Fruit fly (Drosophila melanogaster) whole organism, pupa: ENCODE results near the gene Ir67b.

ENCODE experiments used
- CG10348 ChIP-seq: fragments of 200-800 bp; sonication (Bioruptor generic); IDR thresholded peaks from 2 replicates; pipeline ENCODE4 v1.3.6; 2022; ENCODE audit warnings: missing biosample characterization, missing genetic modification characterization
- CG12605 ChIP-seq: fragments of 200-800 bp; sonication (Bioruptor generic); IDR thresholded peaks from 2 replicates; pipeline ENCODE4 v1.3.6; 2022; ENCODE audit warnings: missing biosample characterization, missing genetic modification characterization
- CG13204 ChIP-seq: fragments of 200-800 bp; sonication (Bioruptor generic); optimal IDR thresholded peaks from 2 replicates; lab custom pipeline; 2018; ENCODE audit warnings: missing biosample characterization, mild to moderate bottlenecking, missing genetic modification characterization, moderate library complexity
- CG14655 ChIP-seq: fragments of 200-800 bp; sonication (Bioruptor generic); optimal IDR thresholded peaks from 3 replicates; lab custom pipeline; 2017; ENCODE audit warnings: mild to moderate bottlenecking, missing biosample characterization, missing genetic modification reagents, missing genetic modification characterization
- CG15710 ChIP-seq: fragments of 200-800 bp; sonication (Bioruptor generic); optimal IDR thresholded peaks from 2 replicates; lab custom pipeline; 2018; ENCODE audit warnings: missing biosample characterization, mild to moderate bottlenecking, missing genetic modification characterization, moderate library complexity
- CG17806 ChIP-seq: fragments of 200-800 bp; sonication (Bioruptor generic); optimal IDR thresholded peaks from 2 replicates; lab custom pipeline; 2018; ENCODE audit warnings: missing biosample characterization, mild to moderate bottlenecking, missing genetic modification characterization, moderate library complexity
- CG32121 ChIP-seq: fragments of 200-800 bp; sonication (Bioruptor generic); IDR thresholded peaks from 2 replicates; pipeline ENCODE4 v1.3.6; 2022; ENCODE audit warnings: missing biosample characterization, missing genetic modification characterization
- CG34367 ChIP-seq: fragments of 200-800 bp; sonication (Bioruptor generic); optimal IDR thresholded peaks from 2 replicates; lab custom pipeline; 2018; ENCODE audit warnings: missing biosample characterization, mild to moderate bottlenecking, missing genetic modification characterization
- CG4496 ChIP-seq: fragments of 200-800 bp; sonication (Bioruptor generic); IDR thresholded peaks from 3 replicates; pipeline ENCODE4 v1.3.6; 2022; ENCODE audit warnings: missing biosample characterization, missing genetic modification characterization
- CG8159 ChIP-seq: fragments of 200-800 bp; sonication (Bioruptor generic); optimal IDR thresholded peaks from 3 replicates; lab custom pipeline; 2018; ENCODE audit warnings: missing biosample characterization, mild to moderate bottlenecking, missing genetic modification characterization, moderate library complexity
- CG8301 ChIP-seq: fragments of 200-800 bp; sonication (Bioruptor generic); optimal IDR thresholded peaks from 2 replicates; lab custom pipeline; 2018; ENCODE audit warnings: missing biosample characterization, mild to moderate bottlenecking, missing genetic modification characterization
- CG9948 ChIP-seq: fragments of 200-800 bp; sonication (Bioruptor generic); optimal IDR thresholded peaks from 2 replicates; lab custom pipeline; 2018; ENCODE audit warnings: missing biosample characterization, mild to moderate bottlenecking, missing genetic modification characterization, moderate library complexity
- D1 ChIP-seq: fragments of 200-800 bp; sonication (Bioruptor generic); optimal IDR thresholded peaks from 2 replicates; lab custom pipeline; 2018; ENCODE audit warnings: missing biosample characterization, mild to moderate bottlenecking, missing genetic modification characterization, moderate library complexity
- EcR ChIP-seq: fragments of 200-800 bp; sonication (Bioruptor generic); optimal IDR thresholded peaks from 3 replicates; lab custom pipeline; 2019; ENCODE audit warnings: missing biosample characterization, missing genetic modification characterization, mild to moderate bottlenecking, moderate library complexity, missing genetic modification reagents
- Ets98B ChIP-seq: fragments of 200-800 bp; sonication (Bioruptor generic); IDR thresholded peaks from 2 replicates; pipeline ENCODE4 v1.3.6; 2022; ENCODE audit warnings: missing biosample characterization, missing genetic modification characterization
- Pif1A ChIP-seq: fragments of 200-800 bp; sonication (Bioruptor generic); optimal IDR thresholded peaks from 3 replicates; lab custom pipeline; 2016; ENCODE audit warnings: missing biosample characterization, missing genetic modification characterization
- Pif1B ChIP-seq: fragments of 200-800 bp; sonication (Bioruptor generic); optimal IDR thresholded peaks from 3 replicates; lab custom pipeline; 2016; ENCODE audit warnings: missing biosample characterization, missing genetic modification characterization
- Snoo ChIP-seq: fragments of 200-800 bp; sonication (Bioruptor generic); optimal IDR thresholded peaks from 3 replicates; lab custom pipeline; 2017; ENCODE audit warnings: missing biosample characterization, mild to moderate bottlenecking, missing genetic modification characterization, inconsistent platforms
- fd96Ca ChIP-seq: fragments of 200-800 bp; sonication (Bioruptor generic); IDR thresholded peaks from 3 replicates; pipeline ENCODE4 v1.3.6; 2022; ENCODE audit warnings: missing biosample characterization, missing genetic modification characterization
- gl ChIP-seq: fragments of 200-800 bp; sonication (Bioruptor generic); optimal IDR thresholded peaks from 2 replicates; lab custom pipeline; 2018; ENCODE audit warnings: missing biosample characterization, mild to moderate bottlenecking, missing genetic modification characterization
- rn ChIP-seq: fragments of 200-800 bp; sonication (Bioruptor generic); IDR thresholded peaks from 2 replicates; pipeline ENCODE4 v1.3.6; 2022; ENCODE audit warnings: missing biosample characterization, missing genetic modification characterization

The Ir67b gene

dm6 chr3L:10396500-10396899, 35.3 kb downstream of the Ir67b start:
- peak; percentile 41 for TF ChIP-seq CG17806 (tag; lab: Kevin White, UChicago)
- TF ChIP-seq Pif1B (GFP tag; lab: Kevin White, UChicago) = no peak
- TF ChIP-seq CG8159 (tag; lab: Kevin White, UChicago) = peak; percentile 28
- TF ChIP-seq gl (tag; lab: Kevin White, UChicago) = no peak
- TF ChIP-seq rn (GFP tag; lab: Robert Waterston, UW) = no peak
- TF ChIP-seq CG8301 = peak; percentile 67
- no peak for TF ChIP-seq Ets98B (GFP tag; lab: Robert Waterston, UW)
- TF ChIP-seq CG12605 (GFP tag; lab: Robert Waterston, UW) = no peak
- TF ChIP-seq CG13204 (GFP tag; lab: Kevin White, UChicago) = no peak
- no peak for TF ChIP-seq Pif1A
- TF ChIP-seq EcR = no peak
- peak; percentile 2 for TF ChIP-seq CG34367 (tag; lab: Kevin White, UChicago)
- TF ChIP-seq CG14655 = peak; percentile 74
- TF ChIP-seq CG32121 = no peak
- TF ChIP-seq CG10348 (GFP tag; lab: Robert Waterston, UW) = no peak
- TF ChIP-seq CG15710 (tag; lab: Kevin White, UChicago) = peak; percentile 12
- TF ChIP-seq CG9948 (tag; lab: Kevin White, UChicago) = peak; percentile 38
- TF ChIP-seq fd96Ca (GFP tag; lab: Robert Waterston, UW) = no peak
- peak; percentile 59; the same call in 1 of the 3 replicates for TF ChIP-seq CG4496 (GFP tag; lab: Robert Waterston, UW)
- no peak for TF ChIP-seq D1 (tag; lab: Kevin White, UChicago)
- TF ChIP-seq Snoo = no peak

dm6 chr3L:10392585-10393258, 39.1 kb downstream of the Ir67b start:
- TF ChIP-seq CG4496 (GFP tag; lab: Robert Waterston, UW) (no peak), Pif1A (no peak), CG9948 (tag; lab: Kevin White, UChicago) (no peak), Snoo (no peak), CG13204 (GFP tag; lab: Kevin White, UChicago) (no peak), rn (GFP tag; lab: Robert Waterston, UW) (no peak), CG32121 (no peak), Pif1B (GFP tag; lab: Kevin White, UChicago) (no peak), CG14655 (no peak), CG17806 (tag; lab: Kevin White, UChicago) (no peak), Ets98B (GFP tag; lab: Robert Waterston, UW) (no peak), CG8159 (tag; lab: Kevin White, UChicago) (no peak), CG15710 (tag; lab: Kevin White, UChicago) (no peak), fd96Ca (GFP tag; lab: Robert Waterston, UW) (no peak), EcR (no peak), CG8301 (no peak)

dm6 chr3L:10392049-10392448, 39.7 kb downstream of the Ir67b start:
- TF ChIP-seq CG32121 = no peak
- TF ChIP-seq CG4496 (GFP tag; lab: Robert Waterston, UW) = 0 out of 3 replicates have a peak, but pooled peaks have one; percentile 9

dm6 chr3L:10390947-10391346, 40.8 kb downstream of the Ir67b start:
- TF ChIP-seq CG14655 (peak; percentile 56), CG8159 (tag; lab: Kevin White, UChicago) (peak; percentile 1), fd96Ca (GFP tag; lab: Robert Waterston, UW) (no peak), CG32121 (peak; percentile 38; the same call in 1 of the 2 replicates), CG10348 (GFP tag; lab: Robert Waterston, UW) (no peak), Pif1B (GFP tag; lab: Kevin White, UChicago) (no peak), CG8301 (peak; percentile 29), Snoo (no peak)
- TF ChIP-seq, all 21 proteins: peak for 4

dm6 chr3L:10389900-10390299, 41.9 kb downstream of the Ir67b start:
- TF ChIP-seq Pif1A = no peak
- no peak for TF ChIP-seq CG32121
- TF ChIP-seq D1 (tag; lab: Kevin White, UChicago) = no peak
- TF ChIP-seq gl (tag; lab: Kevin White, UChicago) = no peak
- TF ChIP-seq CG15710 (tag; lab: Kevin White, UChicago) = no peak
- peak; percentile 48; the same call in 1 of the 2 replicates for TF ChIP-seq Ets98B (GFP tag; lab: Robert Waterston, UW)
- no peak for TF ChIP-seq Snoo
- no peak for TF ChIP-seq rn (GFP tag; lab: Robert Waterston, UW)
- peak; percentile 54 for TF ChIP-seq CG13204 (GFP tag; lab: Kevin White, UChicago)
- TF ChIP-seq CG12605 (GFP tag; lab: Robert Waterston, UW) = peak; percentile 30; the same call in 1 of the 2 replicates
- peak; percentile 45; the same call in 1 of the 3 replicates for TF ChIP-seq fd96Ca (GFP tag; lab: Robert Waterston, UW)
- no peak for TF ChIP-seq CG14655
- no peak for TF ChIP-seq CG10348 (GFP tag; lab: Robert Waterston, UW)
- no peak for TF ChIP-seq CG9948 (tag; lab: Kevin White, UChicago)
- TF ChIP-seq CG4496 (GFP tag; lab: Robert Waterston, UW) = 0 out of 3 replicates have a peak, but pooled peaks have one; percentile 50
- TF ChIP-seq CG8159 (tag; lab: Kevin White, UChicago) = no peak
- no peak for TF ChIP-seq CG8301
- peak; percentile 33 for TF ChIP-seq EcR
- TF ChIP-seq Pif1B (GFP tag; lab: Kevin White, UChicago) = no peak
- no peak for TF ChIP-seq CG17806 (tag; lab: Kevin White, UChicago)
- TF ChIP-seq CG34367 (tag; lab: Kevin White, UChicago) = no peak

dm6 chr3L:10389143-10389542, 42.6 kb downstream of the Ir67b start:
- no peak for TF ChIP-seq D1 (tag; lab: Kevin White, UChicago)
- TF ChIP-seq fd96Ca (GFP tag; lab: Robert Waterston, UW) = no peak
- TF ChIP-seq CG10348 (GFP tag; lab: Robert Waterston, UW) = no peak
- TF ChIP-seq CG14655 = peak; percentile 57
- peak; percentile 28; the same call in 1 of the 2 replicates for TF ChIP-seq Ets98B (GFP tag; lab: Robert Waterston, UW)
- peak; percentile 58 for TF ChIP-seq CG8301
- TF ChIP-seq CG32121 = 0 out of 2 replicates have a peak, but pooled peaks have one; percentile 11
- 0 out of 3 replicates have a peak, but pooled peaks have one; percentile 51 for TF ChIP-seq CG4496 (GFP tag; lab: Robert Waterston, UW)
